Worm (Caenorhabditis elegans) whole organism, L4 larva: Measurements from ENCODE around the gene npr-15.

Source experiments
- ama-1 ChIP-seq: fragments of 150-350 bp; optimal IDR thresholded peaks from 2 replicates; lab custom pipeline; 2014; ENCODE audit warnings: inconsistent platforms, mixed read lengths
- ceh-44 ChIP-seq: fragments of 200-800 bp; sonication (Bioruptor generic); IDR thresholded peaks from 2 replicates; pipeline ENCODE4 v1.3.6; 2022; ENCODE audit warnings: missing genetic modification reagents, missing genetic modification characterization, missing compliant biosample characterization
- dpl-1 ChIP-seq: fragments of 150-350 bp; optimal IDR thresholded peaks from 2 replicates; lab custom pipeline; 2014; ENCODE audit warnings: missing biosample characterization, missing genetic modification reagents, missing genetic modification characterization
- egl-27 ChIP-seq: sonication (generic microtip); optimal IDR thresholded peaks from 3 replicates; lab custom pipeline; 2017; ENCODE audit warnings: missing biosample characterization, missing genetic modification reagents, missing genetic modification characterization
- lin-15B ChIP-seq: fragments of 150-350 bp; sonication (generic microtip); optimal IDR thresholded peaks from 3 replicates; lab custom pipeline; 2014; ENCODE audit warnings: missing biosample characterization, missing genetic modification characterization
- nhr-11 ChIP-seq: fragments of 150-350 bp; optimal IDR thresholded peaks from 2 replicates; lab custom pipeline; 2014; ENCODE audit warnings: missing biosample characterization, missing genetic modification characterization
- nhr-237 ChIP-seq: sonication (generic microtip); optimal IDR thresholded peaks from 2 replicates; lab custom pipeline; 2017; ENCODE audit warnings: missing biosample characterization, missing genetic modification characterization
- nhr-77 ChIP-seq: fragments of 150-350 bp; optimal IDR thresholded peaks from 2 replicates; lab custom pipeline; 2014; ENCODE audit warnings: missing biosample characterization, missing genetic modification characterization
- pha-4 ChIP-seq, 2 experiments: fragments of 150-350 bp in 1 of 2; fragments of 200-800 bp in 1 of 2; sonication (Bioruptor generic) in 1 of 2; IDR thresholded peaks in 1 of 2; optimal IDR thresholded peaks in 1 of 2; 2 replicates each; pipeline versions ENCODE4 v1.3.6 to Lab custom; 2014 to 2022; ENCODE audit warnings: missing genetic modification characterization in 2 of 2, missing genetic modification reagents in 2 of 2, missing biosample characterization in 1 of 2, missing compliant biosample characterization in 1 of 2
- php-3 ChIP-seq: fragments of 200-800 bp; sonication (Bioruptor generic); IDR thresholded peaks from 2 replicates; pipeline ENCODE4 v1.3.6; 2022; ENCODE audit warnings: missing genetic modification reagents, missing genetic modification characterization, missing compliant biosample characterization
- sdz-12 ChIP-seq: fragments of 200-800 bp; sonication (Bioruptor generic); optimal IDR thresholded peaks from 2 replicates; lab custom pipeline; 2018; ENCODE audit warnings: mild to moderate bottlenecking, missing genetic modification characterization, missing compliant biosample characterization
- spr-1 ChIP-seq: sonication (generic microtip); optimal IDR thresholded peaks from 2 replicates; lab custom pipeline; 2016; ENCODE audit warnings: mild to moderate bottlenecking, missing genetic modification characterization, missing compliant biosample characterization
- unc-62 ChIP-seq, 3 experiments: fragments of 150-350 bp in 1 of 3; sonication (generic microtip); optimal IDR thresholded peaks in 2 of 3; peaks in 1 of 3; 1 replicate in 1 of 3; 2 replicates in 2 of 3; lab custom pipeline; 2014 to 2017; ENCODE audit warnings: missing biosample characterization in 3 of 3, missing genetic modification characterization in 3 of 3, missing genetic modification reagents in 3 of 3, missing genotype in 1 of 3

- TF ChIP-seq egl-27 (no peak), ama-1 (lab: Kevin White, UChicago) (no peak), ceh-44 (GFP tag; lab: Robert Waterston, UW) (no peak), nhr-77 (tag; lab: Kevin White, UChicago) (no peak), dpl-1 (GFP tag; lab: Kevin White, UChicago) (no peak), sdz-12 (GFP tag; lab: Kevin White, UChicago) (no peak), lin-15B (tag; lab: Kevin White, UChicago) (no peak), nhr-237 (tag; lab: Kevin White, UChicago) (no peak), spr-1 (no peak), unc-62 (GFP tag; optimal IDR thresholded peaks at IDR 0.05 in 1 of 2; lab: Kevin White, UChicago) (peak in 1 of 2 experiments; percentile 58), unc-62 (tag; optimal IDR thresholded peaks at IDR 0.05; lab: Kevin White, UChicago) (no peak), nhr-11 (tag; lab: Kevin White, UChicago) (no peak), php-3 (GFP tag; lab: Robert Waterston, UW) (no peak), pha-4 (GFP tag; IDR thresholded peaks at IDR 0.05; lab: Robert Waterston, UW) (no peak), pha-4 (tag; optimal IDR thresholded peaks at IDR 0.05; lab: Kevin White, UChicago) (no peak)
Measured at ce11 chrIII:3670336-3670735, 24.1 kb downstream of the npr-15 start, which contains the start of gene C46F11.6.
